Fruit fly (Drosophila melanogaster) whole organism, prepupa: ENCODE results near the gene Lcp65Ad.
A peak's percentile ranks its signal among the peaks of the same experiment; 100 is the strongest.
"Not testable (repeated sequence)": the region's sequence is repeated elsewhere in the genome, so short reads cannot be mapped to it uniquely, and the experiment has no call there.

Experiments used
- Blimp-1 ChIP-seq: fragments of 200-800 bp; sonication (Bioruptor generic); optimal IDR thresholded peaks from 3 replicates; lab custom pipeline; 2017; ENCODE audit warnings: missing biosample characterization, missing genetic modification characterization, mild to moderate bottlenecking, moderate library complexity, missing genetic modification reagents
- CG10631 ChIP-seq: fragments of 200-800 bp; sonication (Bioruptor generic); optimal IDR thresholded peaks from 2 replicates; lab custom pipeline; 2016; ENCODE audit warnings: missing biosample characterization, missing genetic modification characterization
- CG10669 ChIP-seq: fragments of 200-800 bp; sonication (Bioruptor generic); optimal IDR thresholded peaks from 3 replicates; lab custom pipeline; 2018; ENCODE audit warnings: missing biosample characterization, mild to moderate bottlenecking, missing genetic modification characterization, moderate library complexity
- CG16779 ChIP-seq: fragments of 200-800 bp; sonication (Bioruptor generic); optimal IDR thresholded peaks from 3 replicates; lab custom pipeline; 2017; ENCODE audit warnings: missing biosample characterization, mild to moderate bottlenecking, missing genetic modification characterization
- CG3032 ChIP-seq: fragments of 200-800 bp; optimal IDR thresholded peaks from 2 replicates; lab custom pipeline; 2019; ENCODE audit warnings: missing biosample characterization, mild to moderate bottlenecking, missing genetic modification characterization, moderate library complexity
- CG32006 ChIP-seq: fragments of 200-800 bp; sonication (Bioruptor generic); optimal IDR thresholded peaks from 3 replicates; lab custom pipeline; 2017; ENCODE audit warnings: missing biosample characterization, mild to moderate bottlenecking, missing genetic modification characterization
- CG3919 ChIP-seq: fragments of 200-800 bp; sonication (Bioruptor generic); optimal IDR thresholded peaks from 3 replicates; lab custom pipeline; 2016; ENCODE audit warnings: missing biosample characterization, missing genetic modification characterization
- CG4318 ChIP-seq: fragments of 200-800 bp; sonication (Bioruptor generic); optimal IDR thresholded peaks from 3 replicates; lab custom pipeline; 2017; ENCODE audit warnings: missing biosample characterization, mild to moderate bottlenecking, missing genetic modification characterization
- CG6163 ChIP-seq: fragments of 200-800 bp; sonication (Bioruptor generic); IDR thresholded peaks from 3 replicates; pipeline ENCODE4 v1.3.6; 2022; ENCODE audit warnings: missing biosample characterization, missing genetic modification characterization
- CG6276 ChIP-seq: fragments of 200-800 bp; sonication (Bioruptor generic); optimal IDR thresholded peaks from 2 replicates; lab custom pipeline; 2017; ENCODE audit warnings: missing biosample characterization, mild to moderate bottlenecking, missing genetic modification characterization
- CG6854 ChIP-seq: fragments of 200-800 bp; sonication (Bioruptor generic); optimal IDR thresholded peaks from 2 replicates; lab custom pipeline; 2017; ENCODE audit warnings: missing biosample characterization, mild to moderate bottlenecking, missing genetic modification characterization
- CG8319 ChIP-seq: fragments of 200-800 bp; sonication (Bioruptor generic); optimal IDR thresholded peaks from 3 replicates; lab custom pipeline; 2016; ENCODE audit warnings: missing biosample characterization, missing genetic modification characterization
- CG9139 ChIP-seq: fragments of 200-800 bp; sonication (Bioruptor generic); optimal IDR thresholded peaks from 3 replicates; lab custom pipeline; 2017; ENCODE audit warnings: missing biosample characterization, mild to moderate bottlenecking, missing genetic modification characterization
- Eip75B ChIP-seq: fragments of 200-800 bp; sonication (Bioruptor generic); optimal IDR thresholded peaks from 3 replicates; lab custom pipeline; 2016; ENCODE audit warnings: missing biosample characterization, missing genetic modification characterization
- Eip93F ChIP-seq: fragments of 200-800 bp; sonication (Bioruptor generic); optimal IDR thresholded peaks from 2 replicates; lab custom pipeline; 2016; ENCODE audit warnings: missing biosample characterization, mild to moderate bottlenecking, missing genetic modification characterization
- Hr38 ChIP-seq: sonication (Bioruptor generic); optimal IDR thresholded peaks from 2 replicates; lab custom pipeline; 2016; ENCODE audit warnings: missing biosample characterization, missing genetic modification characterization
- Hr4 ChIP-seq: fragments of 200-800 bp; sonication (Bioruptor generic); optimal IDR thresholded peaks from 3 replicates; lab custom pipeline; 2016; ENCODE audit warnings: missing biosample characterization, missing genetic modification characterization
- Lpt ChIP-seq: fragments of 200-800 bp; sonication (Bioruptor generic); optimal IDR thresholded peaks from 3 replicates; lab custom pipeline; 2016; ENCODE audit warnings: missing biosample characterization, missing genetic modification characterization
- Met ChIP-seq: fragments of 200-800 bp; sonication (Bioruptor generic); optimal IDR thresholded peaks from 3 replicates; lab custom pipeline; 2016; ENCODE audit warnings: missing biosample characterization, missing genetic modification characterization
- OdsH ChIP-seq: fragments of 200-800 bp; sonication (Bioruptor generic); optimal IDR thresholded peaks from 3 replicates; lab custom pipeline; 2016; ENCODE audit warnings: missing biosample characterization, missing genetic modification characterization
- Smox ChIP-seq: fragments of 200-800 bp; sonication (Bioruptor generic); optimal IDR thresholded peaks from 3 replicates; lab custom pipeline; 2016; ENCODE audit warnings: missing biosample characterization, missing genetic modification characterization
- dsx ChIP-seq: fragments of 200-800 bp; optimal IDR thresholded peaks from 3 replicates; lab custom pipeline; 2019; ENCODE audit warnings: missing biosample characterization, mild to moderate bottlenecking, missing genetic modification characterization, moderate library complexity; ENCODE audit not compliant: poor library complexity, severe bottlenecking
- eg ChIP-seq: fragments of 200-800 bp; sonication (Bioruptor generic); IDR thresholded peaks from 3 replicates; pipeline ENCODE4 v1.3.6; 2022; ENCODE audit warnings: missing biosample characterization, missing genetic modification characterization
- esn ChIP-seq: fragments of 200-800 bp; sonication (Bioruptor generic); optimal IDR thresholded peaks from 2 replicates; lab custom pipeline; 2016; ENCODE audit warnings: missing biosample characterization, mild to moderate bottlenecking, missing genetic modification characterization, moderate library complexity
- fd59A ChIP-seq: fragments of 200-800 bp; sonication (Bioruptor generic); optimal IDR thresholded peaks from 2 replicates; lab custom pipeline; 2017; ENCODE audit warnings: missing biosample characterization, mild to moderate bottlenecking, missing genetic modification characterization, missing genetic modification reagents
- fd85E ChIP-seq: fragments of 200-800 bp; sonication (Bioruptor generic); optimal IDR thresholded peaks from 3 replicates; lab custom pipeline; 2016; ENCODE audit warnings: missing biosample characterization, missing genetic modification characterization
- lz ChIP-seq: fragments of 200-800 bp; sonication (Bioruptor generic); optimal IDR thresholded peaks from 3 replicates; lab custom pipeline; 2016; ENCODE audit warnings: missing biosample characterization, missing genetic modification characterization
- net ChIP-seq: fragments of 200-800 bp; sonication (Bioruptor generic); optimal IDR thresholded peaks from 3 replicates; lab custom pipeline; 2016; ENCODE audit warnings: missing biosample characterization, missing genetic modification characterization
- salr ChIP-seq, 2 experiments: fragments of 200-800 bp; sonication (Bioruptor generic); optimal IDR thresholded peaks; 3 replicates each; lab custom pipeline; 2016 to 2018; ENCODE audit warnings: missing biosample characterization in 2 of 2, missing genetic modification characterization in 2 of 2, mild to moderate bottlenecking in 1 of 2
- spab ChIP-seq: fragments of 200-800 bp; sonication (Bioruptor generic); optimal IDR thresholded peaks from 2 replicates; lab custom pipeline; 2017; ENCODE audit warnings: missing biosample characterization, mild to moderate bottlenecking, missing genetic modification characterization, missing genetic modification reagents
- svp ChIP-seq: fragments of 200-800 bp; sonication (Bioruptor generic); peaks from one replicate; lab custom pipeline; 2016; ENCODE audit warnings: missing biosample characterization, missing genetic modification characterization
- topi ChIP-seq: fragments of 200-800 bp; sonication (Bioruptor generic); optimal IDR thresholded peaks from 3 replicates; lab custom pipeline; 2016; ENCODE audit warnings: missing biosample characterization, missing genetic modification characterization
- vri ChIP-seq: fragments of 200-800 bp; sonication (Bioruptor generic); optimal IDR thresholded peaks from 3 replicates; lab custom pipeline; 2016; ENCODE audit warnings: missing biosample characterization, mild to moderate bottlenecking, missing genetic modification characterization

The Lcp65Ad gene

DNA sequence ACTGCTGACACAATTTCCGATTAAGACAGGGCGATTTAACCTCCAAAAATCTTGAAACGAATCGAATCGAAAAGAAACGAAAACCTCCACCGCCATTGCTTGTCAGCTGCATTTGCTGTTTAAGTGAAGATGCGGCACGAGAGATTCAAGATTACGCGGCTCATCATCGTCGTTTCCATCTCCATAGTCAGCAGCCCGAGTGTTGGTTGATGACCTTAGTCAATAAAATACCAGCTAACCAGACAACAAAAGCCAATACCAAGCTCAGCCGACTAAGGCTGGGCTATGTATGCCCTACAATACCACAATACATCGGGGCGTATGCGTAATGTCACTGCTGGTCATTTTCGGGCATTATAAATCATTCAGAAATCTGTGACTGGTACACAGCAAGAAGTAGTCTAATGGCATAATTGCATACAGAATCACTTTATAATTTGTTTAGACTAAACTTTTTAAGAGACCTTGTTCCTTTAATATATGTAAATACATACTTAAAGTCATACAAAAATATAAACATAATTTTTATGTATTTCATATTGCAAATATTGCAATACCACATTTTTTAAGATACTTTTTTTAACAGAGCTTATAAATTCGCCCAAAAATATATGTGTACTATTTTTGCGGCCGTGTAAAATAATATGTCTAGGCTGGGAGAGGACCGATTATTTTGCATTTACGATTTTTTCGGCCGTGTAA, 2.3 kb upstream of the Lcp65Ad start (continued):
- TF ChIP-seq CG4318 (GFP tag; lab: Kevin White, UChicago) (no peak), net (GFP tag; lab: Kevin White, UChicago) (no peak)

DNA sequence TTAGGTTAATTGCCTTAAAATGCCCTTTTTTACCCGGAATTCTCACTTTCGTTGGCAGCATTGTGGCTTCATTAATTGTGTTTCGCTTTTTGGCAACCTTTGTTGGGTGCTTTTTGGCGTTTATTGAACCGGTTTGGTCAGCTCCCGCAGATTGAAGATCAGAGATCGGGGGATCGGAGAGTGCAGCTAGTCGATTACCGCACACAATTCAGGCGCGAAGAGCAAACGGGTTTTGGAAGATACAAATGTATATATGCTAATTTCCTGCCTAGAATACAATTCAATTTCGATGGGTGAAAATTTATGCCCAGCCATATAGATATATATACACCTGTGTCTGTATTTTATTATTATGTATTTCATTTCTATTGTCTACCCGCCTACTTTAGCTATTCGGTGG, 1.7 kb upstream of the Lcp65Ad start:
- TF ChIP-seq CG6276 (GFP tag; lab: Kevin White, UChicago) (no peak), net (GFP tag; lab: Kevin White, UChicago) (no peak), CG10631 (GFP tag; lab: Kevin White, UChicago) (no peak), esn (no peak), spab (GFP tag; lab: Kevin White, UChicago) (no peak), vri (peak; percentile 90), salr (GFP tag; optimal IDR thresholded peaks at IDR 0.05; lab: Kevin White, UChicago) (no peak), Lpt (GFP tag; lab: Kevin White, UChicago) (no peak), Blimp-1 (GFP tag; lab: Kevin White, UChicago) (peak; percentile 92), fd59A (GFP tag; lab: Kevin White, UChicago) (no peak), svp (no peak), CG8319 (GFP tag; lab: Kevin White, UChicago) (no peak)

DNA sequence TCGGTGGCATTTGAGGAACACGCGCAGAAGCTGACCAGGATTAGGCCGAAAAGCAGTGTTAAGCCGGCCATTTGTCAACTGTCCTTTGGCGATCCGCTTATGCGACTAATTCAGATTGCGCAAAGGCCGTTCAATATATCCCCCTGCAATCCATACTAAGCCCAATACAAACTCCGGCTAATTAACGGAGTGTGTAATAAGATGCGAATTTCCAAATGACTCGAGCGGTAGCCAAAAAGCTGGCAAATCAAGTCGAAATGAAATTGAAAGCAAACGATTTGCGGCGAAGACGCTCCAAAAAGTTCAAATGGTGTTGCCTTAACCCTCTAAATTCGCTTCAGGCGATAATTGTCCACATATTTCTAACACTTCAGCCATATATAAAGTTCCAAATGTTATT, 882 bp upstream of the Lcp65Ad start, which contains the start of gene Cpr65Aw:
Cpr65Aw (minus strand) TSS at position 101 of the 400 bp plus-strand sequence.
- no peak for TF ChIP-seq Lpt (GFP tag; lab: Kevin White, UChicago)
- no peak for TF ChIP-seq CG3032 (tag; lab: Kevin White, UChicago)
- no peak for TF ChIP-seq topi
- no peak for TF ChIP-seq CG32006 (GFP tag; lab: Kevin White, UChicago)
- TF ChIP-seq Smox: no peak
- TF ChIP-seq CG6163 (GFP tag; lab: Robert Waterston, UW): no peak
- no peak for TF ChIP-seq Met

DNA sequence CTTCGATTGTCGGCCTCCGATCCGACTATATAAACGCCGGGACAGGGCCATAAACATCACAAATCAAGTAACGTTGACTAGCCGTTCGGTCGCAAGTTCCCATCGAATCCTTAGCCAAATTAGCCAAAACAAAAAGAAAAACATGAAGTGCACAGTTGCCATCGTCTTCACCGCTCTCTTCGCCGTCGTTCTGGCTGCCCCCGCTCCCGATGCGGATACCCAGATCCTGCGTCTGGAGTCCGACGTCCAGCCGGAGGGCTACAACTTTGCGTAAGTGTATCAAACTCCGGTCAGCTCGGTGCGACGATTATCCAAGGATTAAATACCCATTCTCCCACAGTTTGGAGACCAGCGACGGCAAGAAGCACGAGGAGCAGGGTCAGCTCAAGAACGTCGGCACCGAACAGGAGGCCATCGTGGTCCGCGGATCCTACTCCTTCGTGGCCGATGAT, 1.6 kb downstream of the Lcp65Ad start, which contains the start of gene Lcp65Ac:
Lcp65Ac (plus strand) TSS at position 51 of the 452 bp plus-strand sequence.
- TF ChIP-seq CG9139 (GFP tag; lab: Kevin White, UChicago): no peak
- no peak for TF ChIP-seq CG3919 (GFP tag; lab: Kevin White, UChicago)
- TF ChIP-seq Eip75B: no peak
- no peak for TF ChIP-seq CG10669 (GFP tag; lab: Kevin White, UChicago)
- no peak for TF ChIP-seq CG3032 (tag; lab: Kevin White, UChicago)
- no peak for TF ChIP-seq OdsH
- no peak for TF ChIP-seq eg (GFP tag; lab: Robert Waterston, UW)
- no peak for TF ChIP-seq CG6854 (GFP tag; lab: Kevin White, UChicago)
- no peak for TF ChIP-seq esn
- TF ChIP-seq CG4318 (GFP tag; lab: Kevin White, UChicago): no peak
- no peak for TF ChIP-seq Hr4
- TF ChIP-seq dsx: no peak
- TF ChIP-seq Eip93F (GFP tag; lab: Kevin White, UChicago): no peak
- TF ChIP-seq lz (GFP tag; lab: Kevin White, UChicago): no peak
- TF ChIP-seq Lpt (GFP tag; lab: Kevin White, UChicago): no peak
- TF ChIP-seq spab (GFP tag; lab: Kevin White, UChicago): no peak
- no peak for TF ChIP-seq Hr38 (GFP tag; lab: Kevin White, UChicago)
- TF ChIP-seq, all 60 proteins: peak for 0

DNA sequence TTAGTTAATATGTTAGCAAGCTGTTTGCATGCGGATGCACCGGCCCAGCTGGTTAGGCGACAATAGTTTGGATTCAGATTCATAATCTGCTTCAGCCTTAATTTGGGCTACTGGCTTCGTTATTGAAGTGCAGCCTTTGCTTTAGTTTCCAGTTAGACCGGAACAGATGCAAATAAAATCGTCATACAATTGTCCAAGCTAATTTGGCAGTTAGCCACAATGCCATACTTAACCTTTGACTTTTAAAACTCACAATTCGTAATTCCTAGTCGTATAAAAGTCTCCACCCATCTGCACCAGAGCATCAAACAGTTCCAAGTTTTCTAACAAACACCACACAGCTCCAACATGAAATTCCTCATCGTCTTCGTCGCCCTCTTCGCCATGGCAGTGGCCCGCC, 3.2 kb downstream of the Lcp65Ad start, which contains the start of gene Lcp65Ab2:
Lcp65Ab2 (plus strand) TSS at position 301 of the 400 bp plus-strand sequence.
- TF ChIP-seq CG16779; fd85E; net (GFP tag; lab: Kevin White, UChicago): not testable (repeated sequence)
